Fruit fly (Drosophila melanogaster) whole organism, embryonic: ENCODE measurements around the gene CG9948.

Experiments used
- Bteb2 ChIP-seq: fragments of 200-800 bp; sonication (Bioruptor generic); optimal IDR thresholded peaks from 2 replicates; lab custom pipeline; 2016; ENCODE audit warnings: missing biosample characterization, missing genetic modification characterization
- CG10321 ChIP-seq: fragments of 200-800 bp; sonication (Bioruptor generic); IDR thresholded peaks from 2 replicates; pipeline ENCODE4 v1.3.6; 2022; ENCODE audit warnings: missing biosample characterization, missing genetic modification characterization
- CG11398 ChIP-seq: fragments of 200-800 bp; sonication (Bioruptor generic); optimal IDR thresholded peaks from 2 replicates; lab custom pipeline; 2016; ENCODE audit warnings: missing biosample characterization, missing genetic modification characterization
- CG11504 ChIP-seq: fragments of 200-800 bp; sonication (Bioruptor generic); optimal IDR thresholded peaks from 3 replicates; lab custom pipeline; 2019; ENCODE audit warnings: missing biosample characterization, mild to moderate bottlenecking, missing genetic modification characterization, moderate library complexity
- CG11695 ChIP-seq: fragments of 200-800 bp; sonication (Bioruptor generic); IDR thresholded peaks from 3 replicates; pipeline ENCODE4 v1.3.6; 2022; ENCODE audit warnings: missing biosample characterization, missing genetic modification characterization
- CG12155 ChIP-seq: fragments of 200-800 bp; sonication (Bioruptor generic); optimal IDR thresholded peaks from 3 replicates; lab custom pipeline; 2016; ENCODE audit warnings: missing biosample characterization, missing genetic modification characterization
- CG14860 ChIP-seq: fragments of 200-800 bp; sonication (Bioruptor generic); IDR thresholded peaks from 3 replicates; pipeline ENCODE4 v1.3.6; 2022; ENCODE audit warnings: missing biosample characterization, missing genetic modification characterization; ENCODE audit not compliant: partially characterized antibody
- CG16779 ChIP-seq: fragments of 200-800 bp; sonication (Bioruptor generic); IDR thresholded peaks from 2 replicates; pipeline ENCODE4 v1.3.6; 2022; ENCODE audit warnings: missing biosample characterization, missing genetic modification characterization
- CG18262 ChIP-seq: fragments of 200-800 bp; optimal IDR thresholded peaks from 3 replicates; lab custom pipeline; 2019; ENCODE audit warnings: missing biosample characterization, mild to moderate bottlenecking, missing genetic modification characterization, moderate library complexity
- CG2889 ChIP-seq: fragments of 200-800 bp; sonication (Bioruptor generic); IDR thresholded peaks from 3 replicates; pipeline ENCODE4 v1.3.6; 2022; ENCODE audit warnings: missing biosample characterization, missing genetic modification characterization
- CG4360 ChIP-seq: fragments of 200-800 bp; sonication (Bioruptor generic); IDR thresholded peaks from 2 replicates; pipeline ENCODE4 v1.3.6; 2022; ENCODE audit warnings: missing biosample characterization, missing genetic modification characterization
- CG4617 ChIP-seq: fragments of 200-800 bp; sonication (Bioruptor generic); optimal IDR thresholded peaks from 3 replicates; lab custom pipeline; 2016; ENCODE audit warnings: missing biosample characterization, missing genetic modification characterization, borderline replicate concordance
- CG5953 ChIP-seq: fragments of 200-800 bp; sonication (Bioruptor generic); IDR thresholded peaks from 2 replicates; pipeline ENCODE4 v1.3.6; 2022; ENCODE audit warnings: missing biosample characterization, missing genetic modification characterization
- CG6765 ChIP-seq: fragments of 200-800 bp; sonication (Bioruptor generic); optimal IDR thresholded peaks from 3 replicates; lab custom pipeline; 2017; ENCODE audit warnings: missing biosample characterization, mild to moderate bottlenecking, missing genetic modification characterization
- CG6791 ChIP-seq: fragments of 200-800 bp; sonication (Bioruptor generic); IDR thresholded peaks from 3 replicates; pipeline ENCODE4 v1.3.6; 2022; ENCODE audit warnings: missing biosample characterization, missing genetic modification characterization; ENCODE audit not compliant: partially characterized antibody
- CG8281 ChIP-seq: fragments of 200-800 bp; sonication (Bioruptor generic); optimal IDR thresholded peaks from 2 replicates; lab custom pipeline; 2018; ENCODE audit warnings: missing biosample characterization, mild to moderate bottlenecking, missing genetic modification characterization, moderate library complexity
- CG9817 ChIP-seq: fragments of 200-800 bp; sonication (Bioruptor generic); optimal IDR thresholded peaks from 2 replicates; lab custom pipeline; 2018; ENCODE audit warnings: missing biosample characterization, mild to moderate bottlenecking, missing genetic modification characterization, moderate library complexity
- Dll ChIP-seq: fragments of 200-800 bp; sonication (Bioruptor generic); IDR thresholded peaks from 4 replicates; pipeline ENCODE4 v1.3.6; 2022; ENCODE audit warnings: missing biosample characterization, missing genetic modification characterization; ENCODE audit not compliant: partially characterized antibody
- Eip74EF ChIP-seq, 2 experiments: fragments of 200-800 bp in 1 of 2; fragments of >200 bp in 1 of 2; sonication (Bioruptor generic) in 1 of 2; optimal IDR thresholded peaks; 2 replicates each; lab custom pipeline; 2017 to 2019; ENCODE audit warnings: missing biosample characterization in 2 of 2, missing genetic modification characterization in 2 of 2, mild to moderate bottlenecking in 1 of 2, moderate library complexity in 1 of 2
- Ets97D ChIP-seq: fragments of 200-800 bp; sonication (Bioruptor generic); optimal IDR thresholded peaks from 3 replicates; lab custom pipeline; 2016; ENCODE audit warnings: missing biosample characterization, missing genetic modification characterization
- Lim3 ChIP-seq: fragments of 200-800 bp; sonication (Bioruptor generic); IDR thresholded peaks from 2 replicates; pipeline ENCODE4 v1.3.6; 2022; ENCODE audit warnings: missing biosample characterization, missing genetic modification characterization
- Myb ChIP-seq: fragments of 200-800 bp; sonication (Bioruptor generic); optimal IDR thresholded peaks from 2 replicates; lab custom pipeline; 2016; ENCODE audit warnings: missing biosample characterization, missing genetic modification characterization
- PHDP ChIP-seq: fragments of 200-800 bp; sonication (Bioruptor generic); optimal IDR thresholded peaks from 3 replicates; lab custom pipeline; 2018; ENCODE audit warnings: missing biosample characterization, mild to moderate bottlenecking, missing genetic modification characterization, moderate library complexity
- Ptx1 ChIP-seq: fragments of 200-800 bp; sonication (Bioruptor generic); IDR thresholded peaks from 2 replicates; pipeline ENCODE4 v1.3.6; 2022; ENCODE audit warnings: missing biosample characterization, missing genetic modification characterization
- Rx ChIP-seq: fragments of 200-800 bp; sonication (Bioruptor generic); IDR thresholded peaks from 2 replicates; pipeline ENCODE4 v1.3.6; 2022; ENCODE audit warnings: missing biosample characterization, missing genetic modification characterization
- Scr ChIP-seq: fragments of 200-800 bp; sonication (Bioruptor generic); IDR thresholded peaks from 2 replicates; pipeline ENCODE4 v1.3.6; 2022; ENCODE audit warnings: missing biosample characterization, missing genetic modification characterization; ENCODE audit not compliant: partially characterized antibody
- Sin3A ChIP-seq: fragments of >200 bp; optimal IDR thresholded peaks from 2 replicates; lab custom pipeline; 2018
- Sox100B ChIP-seq: fragments of 200-800 bp; sonication (Bioruptor generic); optimal IDR thresholded peaks from 3 replicates; lab custom pipeline; 2018; ENCODE audit warnings: missing biosample characterization, mild to moderate bottlenecking, missing genetic modification characterization
- Usf ChIP-seq: fragments of 200-800 bp; sonication (Bioruptor generic); optimal IDR thresholded peaks from 2 replicates; lab custom pipeline; 2017; ENCODE audit warnings: missing genotype, missing biosample characterization, missing genetic modification characterization
- YL-1 ChIP-seq: fragments of 200-800 bp; sonication (Bioruptor generic); optimal IDR thresholded peaks from 3 replicates; lab custom pipeline; 2017; ENCODE audit warnings: missing biosample characterization, mild to moderate bottlenecking, missing genetic modification characterization
- ara ChIP-seq: fragments of 200-800 bp; sonication (Bioruptor generic); IDR thresholded peaks from 2 replicates; pipeline ENCODE4 v1.3.6; 2022; ENCODE audit warnings: missing biosample characterization, missing genetic modification characterization
- az2 ChIP-seq: fragments of 200-800 bp; sonication (Bioruptor generic); optimal IDR thresholded peaks from 3 replicates; lab custom pipeline; 2016; ENCODE audit warnings: missing biosample characterization, missing genetic modification characterization
- bsh ChIP-seq, 2 experiments: fragments of 200-800 bp; sonication (Bioruptor generic); optimal IDR thresholded peaks; 2 replicates each; lab custom pipeline; 2017 to 2018; ENCODE audit warnings: mild to moderate bottlenecking in 2 of 2, missing biosample characterization in 2 of 2, missing genetic modification characterization in 2 of 2, moderate library complexity in 1 of 2
- chn ChIP-seq: fragments of 200-800 bp; sonication (Bioruptor generic); optimal IDR thresholded peaks from 2 replicates; lab custom pipeline; 2016; ENCODE audit warnings: missing biosample characterization, missing genetic modification characterization
- crp ChIP-seq, 2 experiments: fragments of 200-800 bp; sonication (Bioruptor generic); optimal IDR thresholded peaks; 2 replicates in 1 of 2; 3 replicates in 1 of 2; lab custom pipeline; 2017; ENCODE audit warnings: missing biosample characterization in 2 of 2, missing genetic modification characterization in 2 of 2, mild to moderate bottlenecking in 1 of 2, moderate library complexity in 1 of 2
- dm ChIP-seq: fragments of 200-800 bp; sonication (Bioruptor generic); optimal IDR thresholded peaks from 3 replicates; lab custom pipeline; 2016; ENCODE audit warnings: missing biosample characterization, missing genetic modification characterization
- exex ChIP-seq: fragments of 200-800 bp; sonication (Bioruptor generic); optimal IDR thresholded peaks from 4 replicates; lab custom pipeline; 2018; ENCODE audit warnings: missing biosample characterization, mild to moderate bottlenecking, missing genetic modification characterization, moderate library complexity
- eyg ChIP-seq: fragments of 200-800 bp; sonication (Bioruptor generic); optimal IDR thresholded peaks from 3 replicates; lab custom pipeline; 2016; ENCODE audit warnings: missing biosample characterization, missing genetic modification characterization
- fu2 ChIP-seq: fragments of 200-800 bp; sonication (Bioruptor generic); optimal IDR thresholded peaks from 2 replicates; lab custom pipeline; 2016; ENCODE audit warnings: missing biosample characterization, missing genetic modification characterization
- gcm2 ChIP-seq: fragments of 200-800 bp; sonication (Bioruptor generic); optimal IDR thresholded peaks from 2 replicates; lab custom pipeline; 2016; ENCODE audit warnings: missing biosample characterization, missing genetic modification characterization
- jing ChIP-seq: fragments of 200-800 bp; sonication (Bioruptor generic); optimal IDR thresholded peaks from 2 replicates; lab custom pipeline; 2018; ENCODE audit warnings: missing biosample characterization, mild to moderate bottlenecking, missing genetic modification characterization
- lab ChIP-seq: fragments of 200-800 bp; sonication (Bioruptor generic); optimal IDR thresholded peaks from 3 replicates; lab custom pipeline; 2017; ENCODE audit warnings: missing biosample characterization, missing genetic modification characterization, mild to moderate bottlenecking, moderate library complexity, missing genetic modification reagents
- lmd ChIP-seq: fragments of 200-800 bp; sonication (Bioruptor generic); IDR thresholded peaks from 2 replicates; pipeline ENCODE4 v1.3.6; 2022; ENCODE audit warnings: missing biosample characterization, missing genetic modification characterization
- nom ChIP-seq: fragments of 200-800 bp; sonication (Bioruptor generic); optimal IDR thresholded peaks from 2 replicates; lab custom pipeline; 2017; ENCODE audit warnings: missing biosample characterization, missing genetic modification characterization, mild to moderate bottlenecking, moderate library complexity, missing genetic modification reagents
- scrt ChIP-seq: fragments of 200-800 bp; sonication (Bioruptor generic); optimal IDR thresholded peaks from 2 replicates; lab custom pipeline; 2018; ENCODE audit warnings: missing biosample characterization, mild to moderate bottlenecking, missing genetic modification characterization, moderate library complexity
- sima ChIP-seq: fragments of 200-800 bp; sonication (Bioruptor generic); optimal IDR thresholded peaks from 2 replicates; lab custom pipeline; 2016; ENCODE audit warnings: missing biosample characterization, missing genetic modification characterization
- tap ChIP-seq: fragments of 200-800 bp; optimal IDR thresholded peaks from 3 replicates; lab custom pipeline; 2019; ENCODE audit warnings: missing biosample characterization, mild to moderate bottlenecking, missing genetic modification characterization, moderate library complexity
- tgo ChIP-seq: fragments of 200-800 bp; sonication (Bioruptor generic); IDR thresholded peaks from 3 replicates; pipeline ENCODE4 v1.3.6; 2022; ENCODE audit warnings: missing biosample characterization, missing genetic modification characterization
- z ChIP-seq: fragments of 200-800 bp; sonication (Bioruptor generic); IDR thresholded peaks from 3 replicates; pipeline ENCODE4 v1.3.6; 2022; ENCODE audit warnings: missing biosample characterization, missing genetic modification characterization

CG9948 gene

dm6 chr3L:6964488-6965152 is 8.8 kb downstream of the CG9948 start, which contains the start of gene sgl (continued):
- TF ChIP-seq lab (no peak), CG6791 (GFP tag; lab: Robert Waterston, UW) (peak; percentile 68; the same call in 1 of the 3 replicates), CG5953 (0 out of 2 replicates have a peak, but pooled peaks have one; percentile 37), Ets97D (peak; percentile 52), ara (GFP tag; lab: Robert Waterston, UW) (peak; percentile 41; the same call in 1 of the 2 replicates), tgo (GFP tag; lab: Robert Waterston, UW) (no peak), CG6765 (GFP tag; lab: Kevin White, UChicago) (peak; percentile 38), Eip74EF (GFP tag; optimal IDR thresholded peaks at IDR 0.05; lab: Kevin White, UChicago) (peak in 1 of 2 experiments; percentile 4), scrt (peak; percentile 53), CG12155 (GFP tag; lab: Kevin White, UChicago) (no peak), CG11398 (GFP tag; lab: Kevin White, UChicago) (peak; percentile 56), chn (peak; percentile 43), Rx (GFP tag; lab: Robert Waterston, UW) (no peak), Myb (peak; percentile 37), Usf (GFP tag; lab: Kevin White, UChicago) (no peak), exex (peak; percentile 19), Sin3A (lab: Kevin White, UChicago) (peak; percentile 20), CG11695 (GFP tag; lab: Robert Waterston, UW) (no peak), lmd (GFP tag; lab: Robert Waterston, UW) (no peak), Lim3 (GFP tag; lab: Robert Waterston, UW) (no peak), tap (no peak), gcm2 (no peak), CG9817 (tag; lab: Kevin White, UChicago) (no peak), CG11504 (tag; lab: Kevin White, UChicago) (peak; percentile 44), jing (GFP tag; lab: Kevin White, UChicago) (peak; percentile 72), YL-1 (GFP tag; lab: Kevin White, UChicago) (peak; percentile 43), z (GFP tag; lab: Robert Waterston, UW) (no peak), sima (no peak), CG10321 (GFP tag; lab: Robert Waterston, UW) (no peak), Scr (GFP tag; lab: Robert Waterston, UW) (peak; percentile 43; the same call in 1 of the 2 replicates), nom (GFP tag; lab: Kevin White, UChicago) (peak; percentile 84), Sox100B (GFP tag; lab: Kevin White, UChicago) (no peak), Ptx1 (GFP tag; lab: Robert Waterston, UW) (no peak), fu2 (GFP tag; lab: Kevin White, UChicago) (no peak), CG16779 (GFP tag; lab: Robert Waterston, UW) (0 out of 2 replicates have a peak, but pooled peaks have one; percentile 34), Bteb2 (no peak), CG18262 (peak; percentile 41), eyg (GFP tag; lab: Kevin White, UChicago) (peak; percentile 22), CG14860 (GFP tag; lab: Robert Waterston, UW) (no peak), az2 (GFP tag; lab: Kevin White, UChicago) (peak; percentile 20), CG4360 (peak; percentile 80), PHDP (tag; lab: Kevin White, UChicago) (peak; percentile 37), dm (peak; percentile 65), CG4617 (GFP tag; lab: Kevin White, UChicago) (no peak), CG8281 (no peak), bsh (GFP tag; optimal IDR thresholded peaks at IDR 0.05; lab: Kevin White, UChicago) (no peak), crp (GFP tag; optimal IDR thresholded peaks at IDR 0.05; lab: Kevin White, UChicago) (no peak), Dll (GFP tag; lab: Robert Waterston, UW) (peak; percentile 60; the same call in 2 of the 4 replicates), CG2889 (GFP tag; lab: Robert Waterston, UW) (no peak)
